Fruit fly (Drosophila melanogaster): ENCODE measurements around the gene ZnT86D.

DNA sequence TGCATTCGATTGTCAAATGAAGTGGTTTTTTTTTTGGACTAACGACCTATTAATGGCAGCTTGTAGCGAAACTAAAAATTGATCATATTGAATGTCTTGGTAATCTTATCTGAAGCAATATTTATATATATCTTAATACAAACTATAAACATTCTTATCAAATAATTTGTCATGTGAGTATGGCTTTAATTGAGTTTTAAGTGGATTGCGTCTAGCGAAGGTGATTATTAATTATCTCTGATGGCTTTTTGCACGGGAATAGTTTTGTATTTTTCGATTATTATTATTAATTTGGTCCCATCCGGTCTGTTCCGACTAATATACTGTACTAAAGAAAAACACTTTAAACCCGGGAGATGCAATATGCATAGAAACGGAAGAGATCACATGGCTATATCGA is 32.5 kb upstream of the ZnT86D start:
- TF ChIP-seq usp (GFP tag; optimal IDR thresholded peaks at IDR 0.05) (no peak), CG8478 (optimal IDR thresholded peaks at IDR 0.05) (no peak)
